Fruit fly (Drosophila melanogaster) whole organism, adult: ENCODE measurements around the gene CG1785.

Source experiments
- CG11617 ChIP-seq: fragments of 200-800 bp; sonication (Bioruptor generic); optimal IDR thresholded peaks from 2 replicates; lab custom pipeline; 2017; ENCODE audit warnings: mild to moderate bottlenecking, missing biosample characterization, missing genetic modification reagents, missing genetic modification characterization
- CG12768 ChIP-seq: fragments of 200-800 bp; sonication (Bioruptor generic); optimal IDR thresholded peaks from 2 replicates; lab custom pipeline; 2017; ENCODE audit warnings: missing biosample characterization, missing genetic modification characterization, mild to moderate bottlenecking, moderate library complexity, missing genetic modification reagents
- CG14711 ChIP-seq: fragments of 200-800 bp; sonication (Bioruptor generic); optimal IDR thresholded peaks from 2 replicates; lab custom pipeline; 2018; ENCODE audit warnings: missing biosample characterization, mild to moderate bottlenecking, missing genetic modification characterization, moderate library complexity
- CG1620 ChIP-seq: fragments of 200-800 bp; sonication (Bioruptor generic); optimal IDR thresholded peaks from 2 replicates; lab custom pipeline; 2016; ENCODE audit warnings: missing biosample characterization, missing genetic modification characterization
- CG33017 ChIP-seq: fragments of 200-800 bp; sonication (Bioruptor generic); optimal IDR thresholded peaks from 2 replicates; lab custom pipeline; 2018; ENCODE audit warnings: missing biosample characterization, mild to moderate bottlenecking, missing genetic modification characterization, moderate library complexity
- CG5204 ChIP-seq: fragments of 200-800 bp; sonication (Bioruptor generic); optimal IDR thresholded peaks from 2 replicates; lab custom pipeline; 2016; ENCODE audit warnings: missing biosample characterization, missing genetic modification characterization
- CG7045 ChIP-seq: fragments of 200-800 bp; sonication (Bioruptor generic); optimal IDR thresholded peaks from 2 replicates; lab custom pipeline; 2017; ENCODE audit warnings: missing biosample characterization, mild to moderate bottlenecking, missing genetic modification characterization
- CG7101 ChIP-seq: fragments of 200-800 bp; sonication (Bioruptor generic); optimal IDR thresholded peaks from 2 replicates; lab custom pipeline; 2018; ENCODE audit warnings: missing biosample characterization, mild to moderate bottlenecking, missing genetic modification characterization, moderate library complexity
- Clk ChIP-seq: fragments of 200-800 bp; sonication (Bioruptor generic); optimal IDR thresholded peaks from 2 replicates; lab custom pipeline; 2017; ENCODE audit warnings: missing biosample characterization, missing genetic modification characterization
- Crg-1 ChIP-seq: fragments of 200-800 bp; sonication (Bioruptor generic); optimal IDR thresholded peaks from 2 replicates; lab custom pipeline; 2016; ENCODE audit warnings: missing biosample characterization, missing genetic modification characterization
- Hr96 ChIP-seq: fragments of 200-800 bp; sonication (Bioruptor generic); optimal IDR thresholded peaks from 2 replicates; lab custom pipeline; 2016; ENCODE audit warnings: missing biosample characterization, missing genetic modification characterization
- Mnt ChIP-seq: fragments of 200-800 bp; sonication (Bioruptor generic); optimal IDR thresholded peaks from 2 replicates; lab custom pipeline; 2016; ENCODE audit warnings: missing biosample characterization, mild to moderate bottlenecking, missing genetic modification characterization
- bab1 ChIP-seq: fragments of 200-800 bp; sonication (Bioruptor generic); optimal IDR thresholded peaks from 3 replicates; lab custom pipeline; 2019; ENCODE audit warnings: missing biosample characterization, mild to moderate bottlenecking, missing genetic modification characterization, moderate library complexity
- cic ChIP-seq: fragments of 200-800 bp; sonication (Bioruptor generic); optimal IDR thresholded peaks from 2 replicates; lab custom pipeline; 2017; ENCODE audit warnings: missing biosample characterization, mild to moderate bottlenecking, missing genetic modification characterization, moderate library complexity
- cnc ChIP-seq, 2 experiments: fragments of >200 bp; optimal IDR thresholded peaks; 2 replicates each; lab custom pipeline; 2017
- kay ChIP-seq: fragments of 200-800 bp; sonication (Bioruptor generic); peaks from one replicate; lab custom pipeline; 2016; ENCODE audit warnings: missing biosample characterization, missing genetic modification characterization, borderline replicate concordance
- ovo ChIP-seq: fragments of 200-800 bp; sonication (Bioruptor generic); optimal IDR thresholded peaks from 2 replicates; lab custom pipeline; 2016; ENCODE audit warnings: missing biosample characterization, missing genetic modification characterization
- pad ChIP-seq: fragments of 200-800 bp; sonication (Bioruptor generic); optimal IDR thresholded peaks from 3 replicates; lab custom pipeline; 2017; ENCODE audit warnings: missing biosample characterization, missing genetic modification characterization, mild to moderate bottlenecking, moderate library complexity, missing genetic modification reagents
- tj ChIP-seq: fragments of 200-800 bp; sonication (Bioruptor generic); optimal IDR thresholded peaks from 3 replicates; lab custom pipeline; 2017; ENCODE audit warnings: missing biosample characterization, mild to moderate bottlenecking, missing genetic modification characterization, moderate library complexity
- toe ChIP-seq: fragments of 200-800 bp; sonication (Bioruptor generic); optimal IDR thresholded peaks from 2 replicates; lab custom pipeline; 2016; ENCODE audit warnings: missing biosample characterization, missing genetic modification characterization

Gene CG1785

dm6 chrX:8681822-8682632 lies 32.7 kb upstream of the CG1785 start:
- TF ChIP-seq Crg-1 (GFP tag; lab: Kevin White, UChicago) (no peak), tj (GFP tag; lab: Kevin White, UChicago) (peak; percentile 88), pad (GFP tag; lab: Kevin White, UChicago) (no peak), CG33017 (no peak), ovo (GFP tag; lab: Kevin White, UChicago) (peak; percentile 68), CG12768 (GFP tag; lab: Kevin White, UChicago) (no peak), CG11617 (GFP tag; lab: Kevin White, UChicago) (no peak), cic (GFP tag; lab: Kevin White, UChicago) (no peak), Hr96 (no peak), CG7101 (tag; lab: Kevin White, UChicago) (no peak), Clk (GFP tag; lab: Kevin White, UChicago) (no peak), CG14711 (tag; lab: Kevin White, UChicago) (no peak), toe (GFP tag; lab: Kevin White, UChicago) (no peak), CG7045 (GFP tag; lab: Kevin White, UChicago) (no peak), kay (GFP tag; lab: Kevin White, UChicago) (no peak), bab1 (GFP tag; lab: Kevin White, UChicago) (no peak), cnc (optimal IDR thresholded peaks at IDR 0.05; lab: Kevin White, UChicago) (no peak), Mnt (peak; percentile 10), CG5204 (GFP tag; lab: Kevin White, UChicago) (no peak), CG1620 (GFP tag; lab: Kevin White, UChicago) (peak; percentile 6)

- TF ChIP-seq CG14711 (tag; lab: Kevin White, UChicago) = no peak
- TF ChIP-seq tj (GFP tag; lab: Kevin White, UChicago) = peak; percentile 19
These were observed 29.3 kb upstream of the CG1785 start for dm6 chrX:8685394-8685793.

- TF ChIP-seq cic (GFP tag; lab: Kevin White, UChicago) (no peak), pad (GFP tag; lab: Kevin White, UChicago) (peak; percentile 55), kay (GFP tag; lab: Kevin White, UChicago) (no peak), cnc (optimal IDR thresholded peaks at IDR 0.05; lab: Kevin White, UChicago) (no peak), tj (GFP tag; lab: Kevin White, UChicago) (peak; percentile 40), CG33017 (no peak), CG12768 (GFP tag; lab: Kevin White, UChicago) (peak; percentile 3), CG11617 (GFP tag; lab: Kevin White, UChicago) (peak; percentile 42), Hr96 (peak; percentile 68), Clk (GFP tag; lab: Kevin White, UChicago) (no peak), CG14711 (tag; lab: Kevin White, UChicago) (peak; percentile 65), Crg-1 (GFP tag; lab: Kevin White, UChicago) (peak; percentile 49), bab1 (GFP tag; lab: Kevin White, UChicago) (peak; percentile 81), Mnt (peak; percentile 83), CG7045 (GFP tag; lab: Kevin White, UChicago) (no peak), CG1620 (GFP tag; lab: Kevin White, UChicago) (peak; percentile 90), ovo (GFP tag; lab: Kevin White, UChicago) (peak; percentile 82), CG5204 (GFP tag; lab: Kevin White, UChicago) (peak; percentile 38), toe (GFP tag; lab: Kevin White, UChicago) (peak; percentile 72), CG7101 (tag; lab: Kevin White, UChicago) (peak; percentile 75)
These were observed 24.7 kb upstream of the CG1785 start, which contains the start of the genes Ppt1 and Ogg1 for dm6 chrX:8690003-8690402. TSS of gene Ppt1 (minus strand) at chrX:8690227. TSS of gene Ogg1 (plus strand) at chrX:8690327.

- TF ChIP-seq Mnt (no peak), Hr96 (no peak)
These were observed 21.2 kb upstream of the CG1785 start, which contains the start of gene CG11294 for dm6 chrX:8693520-8693919. TSS of gene CG11294 (minus strand) at chrX:8693620.

- no peak for TF ChIP-seq Mnt
These were observed 20.5 kb upstream of the CG1785 start for dm6 chrX:8694066-8694822.

- TF ChIP-seq tj (GFP tag; lab: Kevin White, UChicago) (no peak), ovo (GFP tag; lab: Kevin White, UChicago) (no peak), CG12768 (GFP tag; lab: Kevin White, UChicago) (no peak), kay (GFP tag; lab: Kevin White, UChicago) (no peak), toe (GFP tag; lab: Kevin White, UChicago) (no peak), CG5204 (GFP tag; lab: Kevin White, UChicago) (no peak), CG11617 (GFP tag; lab: Kevin White, UChicago) (no peak), CG33017 (no peak), Clk (GFP tag; lab: Kevin White, UChicago) (no peak), cic (GFP tag; lab: Kevin White, UChicago) (no peak), Mnt (no peak), Crg-1 (GFP tag; lab: Kevin White, UChicago) (no peak), Hr96 (no peak), cnc (optimal IDR thresholded peaks at IDR 0.05; lab: Kevin White, UChicago) (no peak), CG1620 (GFP tag; lab: Kevin White, UChicago) (no peak), bab1 (GFP tag; lab: Kevin White, UChicago) (no peak)
These were observed 19.8 kb upstream of the CG1785 start for dm6 chrX:8694823-8695492.
